Worm (Caenorhabditis elegans): ENCODE measurements around the gene F58H1.3.
A peak's percentile ranks its signal among the peaks of the same experiment; 100 is the strongest.

The F58H1.3 gene

DNA sequence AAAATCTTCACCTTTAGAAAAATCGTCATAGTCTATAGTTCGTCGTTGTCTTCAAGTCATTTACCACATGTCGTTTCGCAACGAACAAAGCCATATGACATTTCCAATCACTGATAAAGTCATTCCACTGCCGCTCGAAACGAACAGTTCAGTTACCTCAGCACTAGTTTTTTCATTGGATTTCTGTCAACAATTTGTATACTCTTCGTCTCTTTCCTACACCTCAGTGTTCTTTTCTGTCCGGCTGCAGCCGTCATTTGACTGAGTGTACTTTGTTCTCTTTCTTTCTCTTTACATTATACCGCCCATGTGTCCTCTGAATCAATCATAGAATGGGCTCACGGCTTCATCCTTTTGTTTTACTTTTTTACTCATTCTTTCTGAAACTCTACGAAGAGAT, 12.5 kb upstream of the F58H1.3 start (continued):
- TF ChIP-seq C17E4.6 (GFP tag; IDR thresholded peaks at IDR 0.05) (no peak), hmg-1.2 (GFP tag; IDR thresholded peaks at IDR 0.05) (no peak), rpc-1 (optimal IDR thresholded peaks at IDR 0.05) (no peak), rpc-1 (tag; optimal IDR thresholded peaks at IDR 0.05) (no peak), chd-7 (tag; optimal IDR thresholded peaks at IDR 0.05) (no peak), F39B2.1 (GFP tag; IDR thresholded peaks at IDR 0.05) (no peak), ztf-18 (tag; optimal IDR thresholded peaks at IDR 0.05) (no peak), ceh-40 (GFP tag; IDR thresholded peaks at IDR 0.05) (no peak), ceh-58 (GFP tag; IDR thresholded peaks at IDR 0.05) (no peak), ceh-79 (tag; optimal IDR thresholded peaks at IDR 0.05) (no peak), Y95B8A.8 (GFP tag; IDR thresholded peaks at IDR 0.05) (no peak), mxl-1 (tag; optimal IDR thresholded peaks at IDR 0.05) (no peak), Y53G8AR.9 (GFP tag; conservative IDR thresholded peaks at IDR 0.05) (no peak), let-526 (GFP tag; IDR thresholded peaks at IDR 0.05) (no peak), lin-26 (GFP tag; IDR thresholded peaks at IDR 0.05) (peak; percentile 35; the same call in 1 of the 2 replicates), ama-1 (optimal IDR thresholded peaks at IDR 0.05) (no peak), ama-1 (GFP tag; optimal IDR thresholded peaks at IDR 0.05) (no peak), fkh-3 (tag; optimal IDR thresholded peaks at IDR 0.05) (no peak), lin-35 (GFP tag; optimal IDR thresholded peaks at IDR 0.05) (peak in 1 of 3 experiments; percentile 24), mel-28 (tag; optimal IDR thresholded peaks at IDR 0.05; ENCODE audit: borderline replicate concordance) (no peak), pha-4 (tag; optimal IDR thresholded peaks at IDR 0.05) (no peak), Y79H2A.3 (GFP tag; conservative IDR thresholded peaks at IDR 0.05) (no peak), Y53F4B.3 (GFP tag; IDR thresholded peaks at IDR 0.05) (no peak), egl-18 (GFP tag; IDR thresholded peaks at IDR 0.05) (no peak), akir-1 (GFP tag; optimal IDR thresholded peaks at IDR 0.05) (no peak), nfyb-1 (GFP tag; IDR thresholded peaks at IDR 0.05) (no peak), madf-10 (tag; optimal IDR thresholded peaks at IDR 0.05) (no peak), pbrm-1 (GFP tag; IDR thresholded peaks at IDR 0.05) (no peak), snpc-1.1 (tag; optimal IDR thresholded peaks at IDR 0.05; ENCODE audit: insufficient read depth) (no peak), somi-1 (GFP tag; optimal IDR thresholded peaks at IDR 0.05) (no peak), ceh-100 (GFP tag; IDR thresholded peaks at IDR 0.05) (no peak), ztf-3 (GFP tag; optimal IDR thresholded peaks at IDR 0.05) (no peak), madf-3 (GFP tag; IDR thresholded peaks at IDR 0.05) (no peak)

- TF ChIP-seq nfya-2 (GFP tag; IDR thresholded peaks at IDR 0.05), result no peak
- TF ChIP-seq lin-40 (tag; optimal IDR thresholded peaks at IDR 0.05), result peak; percentile 1
- 0 out of 2 replicates have a peak, but pooled peaks have one; percentile 21 for TF ChIP-seq F33H1.4 (GFP tag; IDR thresholded peaks at IDR 0.05)
- TF ChIP-seq K11D2.4 (GFP tag; IDR thresholded peaks at IDR 0.05), result 0 out of 2 replicates have a peak, but pooled peaks have one; percentile 48
- TF ChIP-seq hsf-1 (GFP tag; IDR thresholded peaks at IDR 0.05), result 0 out of 2 replicates have a peak, but pooled peaks have one; percentile 30
- peak; percentile 48 for TF ChIP-seq somi-1 (GFP tag; optimal IDR thresholded peaks at IDR 0.05)
- TF ChIP-seq madf-8 (GFP tag; conservative IDR thresholded peaks at IDR 0.05), result peak; percentile 81
- TF ChIP-seq efl-1 (GFP tag; optimal IDR thresholded peaks at IDR 0.05), result peak; percentile 52
- TF ChIP-seq madf-6 (GFP tag; IDR thresholded peaks at IDR 0.05), result peak; percentile 93
- TF ChIP-seq chd-7 (tag; optimal IDR thresholded peaks at IDR 0.05), result peak; percentile 43
- no peak for TF ChIP-seq nhr-90 (tag; optimal IDR thresholded peaks at IDR 0.05)
- peak; percentile 79 for TF ChIP-seq xnd-1 (tag; optimal IDR thresholded peaks at IDR 0.05)
- no peak for TF ChIP-seq lin-35 (GFP tag; optimal IDR thresholded peaks at IDR 0.05)
- TF ChIP-seq cebp-1 (GFP tag; IDR thresholded peaks at IDR 0.05), result no peak
- TF ChIP-seq cebp-1 (tag; optimal IDR thresholded peaks at IDR 0.05), result peak; percentile 36
- no peak for TF ChIP-seq hmg-1.2 (GFP tag; IDR thresholded peaks at IDR 0.05)
- TF ChIP-seq dpl-1 (GFP tag; optimal IDR thresholded peaks at IDR 0.05), result peak; percentile 8
- 0 out of 2 replicates have a peak, but pooled peaks have one; percentile 27 for TF ChIP-seq ztf-25 (GFP tag; IDR thresholded peaks at IDR 0.05)
- peak; percentile 48; the same call in 1 of the 2 replicates for TF ChIP-seq zfh-2 (GFP tag; conservative IDR thresholded peaks at IDR 0.05)
- TF ChIP-seq D2030.7 (GFP tag; IDR thresholded peaks at IDR 0.05), result no peak; the same call in 1 of the 2 replicates
These were observed 11.9 kb upstream of the F58H1.3 start for ce11 chrV:11921689-11922517.
